Worm (Caenorhabditis elegans) whole organism, midembryonic: ENCODE results near the gene snfc-5.
A peak's percentile ranks its signal among the peaks of the same experiment; 100 is the strongest.

Source experiments
- T22C8.4 ChIP-seq: fragments of 200-800 bp; sonication (Bioruptor generic); IDR thresholded peaks from 2 replicates; pipeline ENCODE4 v1.3.6; 2022; ENCODE audit warnings: missing genetic modification characterization, missing compliant biosample characterization
- cog-1 ChIP-seq: sonication (generic microtip); optimal IDR thresholded peaks from 2 replicates; lab custom pipeline; 2016; ENCODE audit warnings: missing genetic modification characterization, missing compliant biosample characterization
- flt-1 ChIP-seq: fragments of 200-800 bp; sonication (Bioruptor generic); IDR thresholded peaks from 2 replicates; pipeline ENCODE4 v1.3.6; 2022; ENCODE audit warnings: missing genetic modification characterization, missing compliant biosample characterization
- med-1 ChIP-seq: sonication (generic microtip); optimal IDR thresholded peaks from 2 replicates; lab custom pipeline; 2017; ENCODE audit warnings: missing genetic modification characterization, mild to moderate bottlenecking, missing compliant biosample characterization, antibody characterized with exemption, missing genetic modification reagents; ENCODE audit not compliant: insufficient read depth

DNA sequence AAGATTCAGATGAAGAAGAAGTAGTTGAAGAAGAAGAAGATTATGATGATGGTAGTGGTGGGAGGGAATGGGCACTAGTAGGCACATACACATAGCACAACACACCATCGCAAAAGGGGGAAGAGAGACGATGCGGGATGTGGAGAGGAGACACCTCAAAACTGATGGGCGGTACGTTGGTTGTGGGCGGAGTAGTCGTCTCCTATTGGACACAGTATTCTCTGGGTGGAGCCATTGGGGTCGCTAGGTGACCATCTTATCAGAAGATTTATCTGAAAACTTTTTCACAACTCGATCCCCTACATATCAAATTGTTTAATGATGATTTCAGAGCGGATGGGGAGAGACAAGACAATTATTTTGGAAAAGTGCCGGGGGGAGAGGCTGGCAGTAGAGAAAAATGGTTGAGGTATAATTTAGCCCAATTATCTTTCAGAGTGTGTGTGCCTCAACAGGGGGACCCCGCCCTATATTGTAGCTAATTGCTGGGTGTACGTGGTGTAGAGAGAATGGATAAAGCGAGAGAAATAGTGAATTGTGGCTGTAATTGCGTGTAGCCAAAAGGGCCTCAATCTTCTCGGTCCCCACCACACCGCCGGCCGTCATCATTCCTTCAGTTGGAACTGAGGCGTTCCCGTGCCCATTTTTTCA, 46.3 kb downstream of the snfc-5 start:
- TF ChIP-seq cog-1 (tag; lab: Kevin White, UChicago): no peak
- 0 out of 2 replicates have a peak, but pooled peaks have one; percentile 13 for TF ChIP-seq flt-1 (GFP tag; lab: Robert Waterston, UW)
- no peak for TF ChIP-seq med-1 (GFP tag; lab: Kevin White, UChicago)
- TF ChIP-seq T22C8.4 (GFP tag; lab: Robert Waterston, UW): no peak
